Worm (Caenorhabditis elegans): Measurements from ENCODE around the gene ins-37.

ins-37 gene

DNA sequence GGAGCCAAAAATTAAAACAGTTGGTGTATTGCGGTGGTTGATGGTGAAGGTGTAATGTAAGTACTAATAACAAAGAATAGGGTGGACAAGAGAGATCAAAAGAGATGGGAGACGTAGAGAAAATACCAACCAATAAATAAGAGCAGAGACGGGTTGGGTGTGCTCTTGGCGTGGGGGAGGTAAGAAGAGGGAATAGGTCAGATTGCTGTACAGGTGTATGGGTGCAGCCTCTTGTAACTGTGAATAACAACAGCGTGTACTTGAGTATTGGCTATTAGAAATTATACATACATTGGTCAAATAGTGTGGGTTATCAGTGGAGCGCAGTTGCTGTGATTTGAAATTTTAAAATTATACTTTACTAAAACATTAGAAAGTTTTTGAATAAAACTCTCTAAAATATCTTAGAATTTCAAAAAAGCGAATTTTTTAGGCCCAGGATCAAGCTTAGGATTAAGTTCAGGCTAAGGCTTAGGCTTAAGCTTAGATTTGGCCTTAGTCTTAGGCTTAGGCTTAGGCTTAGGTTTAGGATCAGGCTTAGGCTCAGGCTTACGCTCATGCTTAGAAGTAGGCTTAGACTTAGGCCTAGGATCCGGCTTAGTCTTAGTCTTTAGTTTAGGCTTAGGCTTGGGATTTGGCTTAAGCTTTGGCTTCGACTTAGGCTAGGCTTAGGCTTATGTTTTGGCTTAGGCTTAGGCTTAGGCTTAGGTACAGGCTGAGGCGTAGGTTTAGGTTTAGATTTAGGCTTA lies 5.4 kb upstream of the ins-37 start, which contains the start of gene F08G2.7:
Gene F08G2.7, minus strand, starts transcription at position 51 of the 749 bp plus-strand sequence.
- TF ChIP-seq dve-1 (tag; optimal IDR thresholded peaks at IDR 0.05) (peak; percentile 85), elt-2 (tag; optimal IDR thresholded peaks at IDR 0.05) (no peak), sox-4 (tag; optimal IDR thresholded peaks at IDR 0.05) (no peak)

DNA sequence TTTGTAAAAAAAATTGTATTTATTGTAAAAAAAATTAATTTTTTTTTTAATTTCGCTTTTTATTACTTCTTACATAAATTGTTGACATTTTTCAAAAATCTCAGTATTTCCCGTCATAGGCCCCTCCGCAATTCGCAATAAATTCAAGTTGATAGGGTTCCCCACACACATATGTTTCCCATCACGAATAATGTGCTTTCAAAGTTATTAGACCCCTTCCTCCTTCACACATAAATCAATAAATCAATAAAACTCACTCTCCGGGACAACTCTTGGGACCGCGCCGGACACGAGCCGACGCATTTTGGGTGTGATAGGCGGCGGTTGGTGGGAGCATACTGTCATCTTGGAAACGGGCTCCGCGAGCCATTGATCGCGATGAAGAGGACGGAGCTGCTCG lies 3.5 kb upstream of the ins-37 start:
- TF ChIP-seq sox-2 (GFP tag; IDR thresholded peaks at IDR 0.05) (no peak), npax-4 (tag; optimal IDR thresholded peaks at IDR 0.05) (no peak), K09A11.1 (tag; optimal IDR thresholded peaks at IDR 0.05; ENCODE audit: insufficient read depth) (no peak), nhr-232 (tag; optimal IDR thresholded peaks at IDR 0.05) (no peak), nhr-11 (tag; optimal IDR thresholded peaks at IDR 0.05) (no peak), lin-11 (tag; optimal IDR thresholded peaks at IDR 0.05) (no peak), pag-3 (tag; optimal IDR thresholded peaks at IDR 0.05; ENCODE audit: borderline replicate concordance) (no peak), unc-42 (tag; optimal IDR thresholded peaks at IDR 0.05) (no peak), K02D7.2 (tag; optimal IDR thresholded peaks at IDR 0.05) (no peak), ama-1 (optimal IDR thresholded peaks at IDR 0.05) (no peak), lim-6 (tag; optimal IDR thresholded peaks at IDR 0.05) (no peak), ceh-14 (tag; optimal IDR thresholded peaks at IDR 0.05) (no peak), Y22D7AL.16 (tag; optimal IDR thresholded peaks at IDR 0.05) (no peak), ref-2 (tag; optimal IDR thresholded peaks at IDR 0.05) (no peak), elt-4 (tag; optimal IDR thresholded peaks at IDR 0.05) (no peak), ets-4 (tag; optimal IDR thresholded peaks at IDR 0.05) (no peak), ceh-34 (tag; optimal IDR thresholded peaks at IDR 0.05) (no peak)

DNA sequence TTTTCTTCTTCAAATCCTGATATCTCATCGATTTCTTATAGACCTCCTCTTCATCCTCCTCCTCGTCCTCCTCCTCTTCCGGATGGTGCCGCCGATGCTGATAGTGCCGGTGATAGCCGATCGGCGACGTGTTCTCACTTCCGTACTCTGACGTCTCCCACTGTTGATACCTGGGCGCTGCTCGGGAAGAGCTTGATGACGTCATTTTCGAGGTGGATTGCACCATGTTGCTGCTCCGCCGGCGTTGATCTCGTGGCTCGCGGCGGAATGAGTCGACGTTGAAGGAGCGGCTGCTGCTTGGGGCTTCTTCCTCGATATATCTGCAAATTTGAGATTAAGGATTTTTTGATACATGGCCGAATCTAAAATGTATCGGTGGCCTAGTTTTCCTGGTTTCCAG lies 2.5 kb upstream of the ins-37 start:
- no peak for TF ChIP-seq pha-2 (tag; optimal IDR thresholded peaks at IDR 0.05)
- TF ChIP-seq ceh-34 (tag; optimal IDR thresholded peaks at IDR 0.05), result no peak
- no peak for TF ChIP-seq syd-9 (tag; optimal IDR thresholded peaks at IDR 0.05)
- no peak for TF ChIP-seq unc-42 (tag; optimal IDR thresholded peaks at IDR 0.05)
- TF ChIP-seq elt-2 (tag; optimal IDR thresholded peaks at IDR 0.05), result no peak
- TF ChIP-seq F13H6.1 (tag; optimal IDR thresholded peaks at IDR 0.05), result no peak
- no peak for TF ChIP-seq ceh-30 (tag; optimal IDR thresholded peaks at IDR 0.05)
- no peak for TF ChIP-seq nhr-232 (tag; optimal IDR thresholded peaks at IDR 0.05)
- TF ChIP-seq ztf-16 (tag; optimal IDR thresholded peaks at IDR 0.05), result no peak
- no peak for TF ChIP-seq fax-1 (tag; optimal IDR thresholded peaks at IDR 0.05)
- TF ChIP-seq fkh-6 (tag; optimal IDR thresholded peaks at IDR 0.05), result no peak

DNA sequence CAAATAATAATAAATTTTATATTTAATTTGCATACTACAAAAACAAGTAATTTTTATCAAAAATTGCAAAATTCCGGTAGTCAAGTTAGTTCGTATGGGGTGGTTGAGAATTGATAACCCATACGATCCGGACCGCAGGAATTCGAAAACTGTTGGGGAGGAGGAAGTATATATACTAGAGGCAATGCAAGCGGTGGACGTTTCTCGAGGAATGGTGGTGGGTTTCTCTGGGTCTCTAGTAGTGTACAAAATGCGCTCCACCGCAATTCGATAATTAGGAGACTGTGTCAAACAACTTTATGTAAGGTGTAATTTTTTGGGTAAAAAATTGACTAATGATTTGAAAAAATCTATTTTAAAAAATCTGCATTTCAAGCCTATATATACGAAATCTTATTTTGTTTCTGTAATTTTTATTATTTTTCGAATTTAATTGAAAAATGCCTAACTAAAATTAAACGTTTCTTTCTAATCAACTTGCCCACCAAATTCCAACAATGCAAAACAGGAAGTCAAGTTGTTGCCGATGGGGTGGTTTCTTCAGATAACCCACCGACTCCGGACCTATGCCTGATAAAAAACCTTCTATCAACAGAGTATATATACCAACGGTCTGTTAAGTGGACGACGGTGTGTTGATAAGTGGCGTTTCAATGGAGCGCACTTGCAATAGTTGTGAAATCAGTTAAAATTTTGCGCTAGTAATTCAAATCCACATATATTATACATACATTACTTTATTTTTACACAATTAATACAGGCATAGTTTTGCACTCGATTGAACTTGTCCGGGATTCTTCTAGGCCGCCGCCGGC lies 1.3 kb downstream of the ins-37 start:
- TF ChIP-seq ceh-31 (tag; optimal IDR thresholded peaks at IDR 0.05) (peak; percentile 77), ztf-16 (tag; optimal IDR thresholded peaks at IDR 0.05) (peak; percentile 65), ceh-6 (GFP tag; optimal IDR thresholded peaks at IDR 0.05) (peak; percentile 58), dmd-4 (tag; optimal IDR thresholded peaks at IDR 0.05; ENCODE audit: borderline replicate concordance) (peak; percentile 46), zip-5 (tag; optimal IDR thresholded peaks at IDR 0.05) (peak; percentile 57), elt-2 (tag; optimal IDR thresholded peaks at IDR 0.05) (peak; percentile 81), sox-4 (tag; optimal IDR thresholded peaks at IDR 0.05) (peak; percentile 82), K09A11.1 (tag; optimal IDR thresholded peaks at IDR 0.05; ENCODE audit: insufficient read depth) (no peak), F13H6.1 (tag; optimal IDR thresholded peaks at IDR 0.05) (peak; percentile 67), ahr-1 (tag; optimal IDR thresholded peaks at IDR 0.05) (peak; percentile 66), C08G9.2 (tag; optimal IDR thresholded peaks at IDR 0.05) (peak; percentile 61), unc-3 (GFP tag; conservative IDR thresholded peaks at IDR 0.05) (peak; percentile 87), unc-3 (tag; optimal IDR thresholded peaks at IDR 0.05) (peak; percentile 64), ceh-2 (tag; optimal IDR thresholded peaks at IDR 0.05) (peak; percentile 70), syd-9 (tag; optimal IDR thresholded peaks at IDR 0.05) (peak; percentile 56), lim-6 (tag; optimal IDR thresholded peaks at IDR 0.05) (peak; percentile 25), pag-3 (tag; optimal IDR thresholded peaks at IDR 0.05; ENCODE audit: borderline replicate concordance) (no peak), pqm-1 (tag; optimal IDR thresholded peaks at IDR 0.05) (peak; percentile 29), T23F11.4 (GFP tag; optimal IDR thresholded peaks at IDR 0.05) (peak; percentile 83), sdc-2 (tag; optimal IDR thresholded peaks at IDR 0.05) (peak; percentile 32), npax-4 (tag; optimal IDR thresholded peaks at IDR 0.05) (peak; percentile 65), ceh-9 (tag; optimal IDR thresholded peaks at IDR 0.05) (peak; percentile 59), ceh-22 (tag; optimal IDR thresholded peaks at IDR 0.05) (no peak), ceh-45 (GFP tag; IDR thresholded peaks at IDR 0.05) (peak; percentile 59; the same call in 1 of the 2 replicates), ceh-14 (tag; optimal IDR thresholded peaks at IDR 0.05) (peak; percentile 80), rnt-1 (tag; optimal IDR thresholded peaks at IDR 0.05) (peak; percentile 89), unc-42 (tag; optimal IDR thresholded peaks at IDR 0.05) (peak; percentile 80)
